Fruit fly (Drosophila melanogaster) whole organism, adult: ENCODE results near the gene obst-H.

Experiments
- CG11617 ChIP-seq: fragments of 200-800 bp; sonication (Bioruptor generic); optimal IDR thresholded peaks from 2 replicates; lab custom pipeline; 2017; ENCODE audit warnings: mild to moderate bottlenecking, missing biosample characterization, missing genetic modification reagents, missing genetic modification characterization
- CG12768 ChIP-seq: fragments of 200-800 bp; sonication (Bioruptor generic); optimal IDR thresholded peaks from 2 replicates; lab custom pipeline; 2017; ENCODE audit warnings: missing biosample characterization, missing genetic modification characterization, mild to moderate bottlenecking, moderate library complexity, missing genetic modification reagents
- CG14711 ChIP-seq: fragments of 200-800 bp; sonication (Bioruptor generic); optimal IDR thresholded peaks from 2 replicates; lab custom pipeline; 2018; ENCODE audit warnings: missing biosample characterization, mild to moderate bottlenecking, missing genetic modification characterization, moderate library complexity
- CG1620 ChIP-seq: fragments of 200-800 bp; sonication (Bioruptor generic); optimal IDR thresholded peaks from 2 replicates; lab custom pipeline; 2016; ENCODE audit warnings: missing biosample characterization, missing genetic modification characterization
- CG33017 ChIP-seq: fragments of 200-800 bp; sonication (Bioruptor generic); optimal IDR thresholded peaks from 2 replicates; lab custom pipeline; 2018; ENCODE audit warnings: missing biosample characterization, mild to moderate bottlenecking, missing genetic modification characterization, moderate library complexity
- CG5204 ChIP-seq: fragments of 200-800 bp; sonication (Bioruptor generic); optimal IDR thresholded peaks from 2 replicates; lab custom pipeline; 2016; ENCODE audit warnings: missing biosample characterization, missing genetic modification characterization
- CG7045 ChIP-seq: fragments of 200-800 bp; sonication (Bioruptor generic); optimal IDR thresholded peaks from 2 replicates; lab custom pipeline; 2017; ENCODE audit warnings: missing biosample characterization, mild to moderate bottlenecking, missing genetic modification characterization
- CG7101 ChIP-seq: fragments of 200-800 bp; sonication (Bioruptor generic); optimal IDR thresholded peaks from 2 replicates; lab custom pipeline; 2018; ENCODE audit warnings: missing biosample characterization, mild to moderate bottlenecking, missing genetic modification characterization, moderate library complexity
- Clk ChIP-seq: fragments of 200-800 bp; sonication (Bioruptor generic); optimal IDR thresholded peaks from 2 replicates; lab custom pipeline; 2017; ENCODE audit warnings: missing biosample characterization, missing genetic modification characterization
- Crg-1 ChIP-seq: fragments of 200-800 bp; sonication (Bioruptor generic); optimal IDR thresholded peaks from 2 replicates; lab custom pipeline; 2016; ENCODE audit warnings: missing biosample characterization, missing genetic modification characterization
- Hr96 ChIP-seq: fragments of 200-800 bp; sonication (Bioruptor generic); optimal IDR thresholded peaks from 2 replicates; lab custom pipeline; 2016; ENCODE audit warnings: missing biosample characterization, missing genetic modification characterization
- Mnt ChIP-seq: fragments of 200-800 bp; sonication (Bioruptor generic); optimal IDR thresholded peaks from 2 replicates; lab custom pipeline; 2016; ENCODE audit warnings: missing biosample characterization, mild to moderate bottlenecking, missing genetic modification characterization
- bab1 ChIP-seq: fragments of 200-800 bp; sonication (Bioruptor generic); optimal IDR thresholded peaks from 3 replicates; lab custom pipeline; 2019; ENCODE audit warnings: missing biosample characterization, mild to moderate bottlenecking, missing genetic modification characterization, moderate library complexity
- cic ChIP-seq: fragments of 200-800 bp; sonication (Bioruptor generic); optimal IDR thresholded peaks from 2 replicates; lab custom pipeline; 2017; ENCODE audit warnings: missing biosample characterization, mild to moderate bottlenecking, missing genetic modification characterization, moderate library complexity
- cnc ChIP-seq, 2 experiments: fragments of >200 bp; optimal IDR thresholded peaks; 2 replicates each; lab custom pipeline; 2017
- kay ChIP-seq: fragments of 200-800 bp; sonication (Bioruptor generic); peaks from one replicate; lab custom pipeline; 2016; ENCODE audit warnings: missing biosample characterization, missing genetic modification characterization, borderline replicate concordance
- ovo ChIP-seq: fragments of 200-800 bp; sonication (Bioruptor generic); optimal IDR thresholded peaks from 2 replicates; lab custom pipeline; 2016; ENCODE audit warnings: missing biosample characterization, missing genetic modification characterization
- pad ChIP-seq: fragments of 200-800 bp; sonication (Bioruptor generic); optimal IDR thresholded peaks from 3 replicates; lab custom pipeline; 2017; ENCODE audit warnings: missing biosample characterization, missing genetic modification characterization, mild to moderate bottlenecking, moderate library complexity, missing genetic modification reagents
- tj ChIP-seq: fragments of 200-800 bp; sonication (Bioruptor generic); optimal IDR thresholded peaks from 3 replicates; lab custom pipeline; 2017; ENCODE audit warnings: missing biosample characterization, mild to moderate bottlenecking, missing genetic modification characterization, moderate library complexity
- toe ChIP-seq: fragments of 200-800 bp; sonication (Bioruptor generic); optimal IDR thresholded peaks from 2 replicates; lab custom pipeline; 2016; ENCODE audit warnings: missing biosample characterization, missing genetic modification characterization

Gene obst-H

dm6 chr3L:15547187-15547790 lies 18.2 kb upstream of the obst-H start:
- no peak for TF ChIP-seq CG33017 (tag; lab: Kevin White, UChicago)
- no peak for TF ChIP-seq Hr96 (GFP tag; lab: Kevin White, UChicago)
- TF ChIP-seq Clk (GFP tag; lab: Kevin White, UChicago) = no peak
- peak; percentile 64 for TF ChIP-seq kay
- no peak for TF ChIP-seq bab1 (GFP tag; lab: Kevin White, UChicago)
- TF ChIP-seq ovo (GFP tag; lab: Kevin White, UChicago) = no peak
- TF ChIP-seq CG7045 (GFP tag; lab: Kevin White, UChicago) = no peak
- TF ChIP-seq CG1620 = no peak
- no peak for TF ChIP-seq tj (GFP tag; lab: Kevin White, UChicago)
- peak; percentile 8 for TF ChIP-seq cic (GFP tag; lab: Kevin White, UChicago)
- no peak for TF ChIP-seq CG14711 (tag; lab: Kevin White, UChicago)
- TF ChIP-seq Mnt = no peak
- TF ChIP-seq cnc (optimal IDR thresholded peaks at IDR 0.05; lab: Kevin White, UChicago) = no peak
- no peak for TF ChIP-seq CG5204 (GFP tag; lab: Kevin White, UChicago)

dm6 chr3L:15544455-15545415 lies 15.7 kb upstream of the obst-H start:
- TF ChIP-seq tj (GFP tag; lab: Kevin White, UChicago) (peak; percentile 95), cnc (optimal IDR thresholded peaks at IDR 0.05; lab: Kevin White, UChicago) (no peak)

dm6 chr3L:15543467-15543866 lies 14.4 kb upstream of the obst-H start:
- TF ChIP-seq pad = no peak
- TF ChIP-seq CG12768 (GFP tag; lab: Kevin White, UChicago) = no peak
- TF ChIP-seq cic (GFP tag; lab: Kevin White, UChicago) = no peak
- no peak for TF ChIP-seq Hr96 (GFP tag; lab: Kevin White, UChicago)
- no peak for TF ChIP-seq Mnt
- TF ChIP-seq cnc (optimal IDR thresholded peaks at IDR 0.05; lab: Kevin White, UChicago) = no peak
- TF ChIP-seq CG14711 (tag; lab: Kevin White, UChicago) = no peak
- no peak for TF ChIP-seq CG7101
- no peak for TF ChIP-seq ovo (GFP tag; lab: Kevin White, UChicago)
- TF ChIP-seq CG1620 = no peak

dm6 chr3L:15543049-15543448 lies 14.0 kb upstream of the obst-H start:
- no peak for TF ChIP-seq CG1620
- TF ChIP-seq tj (GFP tag; lab: Kevin White, UChicago) = peak; percentile 94
- TF ChIP-seq Crg-1 (GFP tag; lab: Kevin White, UChicago) = no peak

dm6 chr3L:15541281-15541680 lies 12.2 kb upstream of the obst-H start:
- TF ChIP-seq CG7101 (no peak), CG14711 (tag; lab: Kevin White, UChicago) (no peak), kay (no peak), Hr96 (GFP tag; lab: Kevin White, UChicago) (no peak), CG5204 (GFP tag; lab: Kevin White, UChicago) (no peak), bab1 (GFP tag; lab: Kevin White, UChicago) (no peak), toe (no peak), Crg-1 (GFP tag; lab: Kevin White, UChicago) (no peak), CG1620 (no peak), cic (GFP tag; lab: Kevin White, UChicago) (no peak), CG33017 (tag; lab: Kevin White, UChicago) (no peak), CG11617 (GFP tag; lab: Kevin White, UChicago) (no peak), CG7045 (GFP tag; lab: Kevin White, UChicago) (no peak), cnc (optimal IDR thresholded peaks at IDR 0.05; lab: Kevin White, UChicago) (no peak), ovo (GFP tag; lab: Kevin White, UChicago) (no peak), pad (no peak)

- no peak for TF ChIP-seq Mnt
- no peak for TF ChIP-seq pad
- TF ChIP-seq kay = no peak
- TF ChIP-seq CG11617 (GFP tag; lab: Kevin White, UChicago) = no peak
- TF ChIP-seq ovo (GFP tag; lab: Kevin White, UChicago) = no peak
- TF ChIP-seq cic (GFP tag; lab: Kevin White, UChicago) = no peak
- TF ChIP-seq Crg-1 (GFP tag; lab: Kevin White, UChicago) = no peak
- TF ChIP-seq CG7045 (GFP tag; lab: Kevin White, UChicago) = no peak
- no peak for TF ChIP-seq CG1620
- TF ChIP-seq Clk (GFP tag; lab: Kevin White, UChicago) = no peak
- no peak for TF ChIP-seq Hr96 (GFP tag; lab: Kevin White, UChicago)
- no peak for TF ChIP-seq CG12768 (GFP tag; lab: Kevin White, UChicago)
- TF ChIP-seq tj (GFP tag; lab: Kevin White, UChicago) = no peak
- no peak for TF ChIP-seq toe
- TF ChIP-seq CG5204 (GFP tag; lab: Kevin White, UChicago) = no peak
- TF ChIP-seq bab1 (GFP tag; lab: Kevin White, UChicago) = no peak
Observed at dm6 chr3L:15540682-15541081, 11.6 kb upstream of the obst-H start.
